Fruit fly (Drosophila melanogaster) whole organism, embryonic: Measurements from ENCODE around the gene GABPI.

Source experiments
- Ada2b ChIP-seq: fragments of 200-800 bp; sonication (Bioruptor generic); IDR thresholded peaks from 2 replicates; pipeline ENCODE4 v1.3.6; 2022; ENCODE audit warnings: missing biosample characterization, missing genetic modification characterization
- CG10979 ChIP-seq: fragments of 200-800 bp; sonication (Bioruptor generic); optimal IDR thresholded peaks from 2 replicates; lab custom pipeline; 2018; ENCODE audit warnings: missing biosample characterization, mild to moderate bottlenecking, missing genetic modification characterization, moderate library complexity
- CG11560 ChIP-seq: fragments of 200-800 bp; sonication (Bioruptor generic); IDR thresholded peaks from 3 replicates; pipeline ENCODE4 v1.3.6; 2022; ENCODE audit warnings: missing biosample characterization, missing genetic modification characterization
- CG11696 ChIP-seq: fragments of 200-800 bp; sonication (Bioruptor generic); IDR thresholded peaks from 2 replicates; pipeline ENCODE4 v1.3.6; 2022; ENCODE audit warnings: missing biosample characterization, missing genetic modification characterization
- CG12219 ChIP-seq: fragments of 200-800 bp; sonication (Bioruptor generic); optimal IDR thresholded peaks from 3 replicates; lab custom pipeline; 2018; ENCODE audit warnings: missing biosample characterization, mild to moderate bottlenecking, missing genetic modification characterization
- CG13424 ChIP-seq: fragments of 200-800 bp; sonication (Bioruptor generic); optimal IDR thresholded peaks from 2 replicates; lab custom pipeline; 2019; ENCODE audit warnings: missing biosample characterization, mild to moderate bottlenecking, missing genetic modification characterization, moderate library complexity
- CG17359 ChIP-seq: fragments of 200-800 bp; sonication (Bioruptor generic); optimal IDR thresholded peaks from 3 replicates; lab custom pipeline; 2018; ENCODE audit warnings: missing biosample characterization, mild to moderate bottlenecking, missing genetic modification characterization, moderate library complexity
- CG17385 ChIP-seq: fragments of 200-800 bp; sonication (Bioruptor generic); optimal IDR thresholded peaks from 3 replicates; lab custom pipeline; 2018; ENCODE audit warnings: missing biosample characterization, mild to moderate bottlenecking, missing genetic modification characterization
- CG17612 ChIP-seq: fragments of 200-800 bp; sonication (Bioruptor generic); IDR thresholded peaks from 2 replicates; pipeline ENCODE4 v1.3.6; 2022; ENCODE audit warnings: missing biosample characterization, missing genetic modification characterization
- CG17829 ChIP-seq: fragments of 200-800 bp; optimal IDR thresholded peaks from 2 replicates; lab custom pipeline; 2019; ENCODE audit warnings: missing biosample characterization, mild to moderate bottlenecking, missing genetic modification characterization, moderate library complexity
- CG18011 ChIP-seq: fragments of 200-800 bp; sonication (Bioruptor generic); optimal IDR thresholded peaks from 2 replicates; lab custom pipeline; 2017; ENCODE audit warnings: missing biosample characterization, missing genetic modification characterization, mild to moderate bottlenecking, moderate library complexity, missing genotype
- CG18262 ChIP-seq: fragments of 200-800 bp; optimal IDR thresholded peaks from 3 replicates; lab custom pipeline; 2019; ENCODE audit warnings: missing biosample characterization, mild to moderate bottlenecking, missing genetic modification characterization, moderate library complexity
- CG3847 ChIP-seq: fragments of 200-800 bp; sonication (Bioruptor generic); IDR thresholded peaks from 2 replicates; pipeline ENCODE4 v1.3.6; 2022; ENCODE audit warnings: missing biosample characterization, missing genetic modification characterization
- CG4328 ChIP-seq: fragments of 200-800 bp; sonication (Bioruptor generic); optimal IDR thresholded peaks from 3 replicates; lab custom pipeline; 2017; ENCODE audit warnings: missing biosample characterization, missing genetic modification reagents, missing genetic modification characterization
- CG4820 ChIP-seq: fragments of 200-800 bp; sonication (Bioruptor generic); optimal IDR thresholded peaks from 3 replicates; lab custom pipeline; 2016; ENCODE audit warnings: missing biosample characterization, missing genetic modification characterization
- CG7745 ChIP-seq: fragments of 200-800 bp; sonication (Bioruptor generic); optimal IDR thresholded peaks from 2 replicates; lab custom pipeline; 2018; ENCODE audit warnings: missing biosample characterization, mild to moderate bottlenecking, missing genetic modification characterization, moderate library complexity
- CG8281 ChIP-seq: fragments of 200-800 bp; sonication (Bioruptor generic); optimal IDR thresholded peaks from 2 replicates; lab custom pipeline; 2018; ENCODE audit warnings: missing biosample characterization, mild to moderate bottlenecking, missing genetic modification characterization, moderate library complexity
- CG8765 ChIP-seq: fragments of 200-800 bp; sonication (Bioruptor generic); IDR thresholded peaks from 2 replicates; pipeline ENCODE4 v1.3.6; 2022; ENCODE audit warnings: missing biosample characterization, missing genetic modification characterization
- CG9876 ChIP-seq: fragments of 200-800 bp; sonication (Bioruptor generic); optimal IDR thresholded peaks from 2 replicates; lab custom pipeline; 2016; ENCODE audit warnings: missing biosample characterization, missing genetic modification characterization
- CTCF ChIP-seq: fragments of 200-800 bp; sonication (Bioruptor generic); optimal IDR thresholded peaks from 2 replicates; lab custom pipeline; 2017; ENCODE audit warnings: missing biosample characterization, mild to moderate bottlenecking, missing genetic modification characterization, moderate library complexity
- Dref ChIP-seq: fragments of 200-800 bp; sonication (Bioruptor generic); IDR thresholded peaks from 2 replicates; pipeline ENCODE4 v1.3.6; 2022; ENCODE audit warnings: missing biosample characterization, missing genetic modification characterization
- Elba2 ChIP-seq: fragments of 200-800 bp; sonication (Bioruptor generic); optimal IDR thresholded peaks from 3 replicates; lab custom pipeline; 2016; ENCODE audit warnings: missing biosample characterization, missing genetic modification characterization
- Ets97D ChIP-seq: fragments of 200-800 bp; sonication (Bioruptor generic); optimal IDR thresholded peaks from 3 replicates; lab custom pipeline; 2016; ENCODE audit warnings: missing biosample characterization, missing genetic modification characterization
- Hey ChIP-seq: fragments of 200-800 bp; sonication (Bioruptor generic); optimal IDR thresholded peaks from 3 replicates; lab custom pipeline; 2018; ENCODE audit warnings: missing biosample characterization, mild to moderate bottlenecking, missing genetic modification characterization
- Hr51 ChIP-seq, 2 experiments: fragments of 200-800 bp; sonication (Bioruptor generic); optimal IDR thresholded peaks; 2 replicates in 1 of 2; 3 replicates in 1 of 2; lab custom pipeline; 2016 to 2018; ENCODE audit warnings: missing biosample characterization in 2 of 2, missing genetic modification characterization in 2 of 2, mild to moderate bottlenecking in 1 of 2, moderate library complexity in 1 of 2
- Hr78 ChIP-seq, 2 experiments: fragments of 200-800 bp in 1 of 2; fragments of >200 bp in 1 of 2; sonication (Bioruptor generic) in 1 of 2; optimal IDR thresholded peaks; 2 replicates each; lab custom pipeline; 2017 to 2019; ENCODE audit warnings: missing biosample characterization in 2 of 2, missing genetic modification characterization in 2 of 2, mild to moderate bottlenecking in 1 of 2, moderate library complexity in 1 of 2
- Kr ChIP-seq: fragments of 200-800 bp; sonication (Bioruptor generic); optimal IDR thresholded peaks from 2 replicates; lab custom pipeline; 2017; ENCODE audit warnings: missing biosample characterization, mild to moderate bottlenecking, missing genetic modification characterization
- Lpt ChIP-seq: fragments of >200 bp; optimal IDR thresholded peaks from 2 replicates; lab custom pipeline; 2018; ENCODE audit warnings: missing biosample characterization, missing genetic modification characterization
- MBD-R2 ChIP-seq: fragments of 200-800 bp; sonication (Bioruptor generic); IDR thresholded peaks from 2 replicates; pipeline ENCODE4 v1.3.6; 2022; ENCODE audit warnings: missing biosample characterization, missing genetic modification characterization
- NC2α ChIP-seq: fragments of 200-800 bp; sonication (Bioruptor generic); optimal IDR thresholded peaks from 2 replicates; lab custom pipeline; 2016; ENCODE audit warnings: missing biosample characterization, missing genetic modification characterization
- Rfx ChIP-seq: fragments of 200-800 bp; sonication (Bioruptor generic); IDR thresholded peaks from 2 replicates; pipeline ENCODE4 v1.3.6; 2022; ENCODE audit warnings: missing biosample characterization, missing genetic modification characterization
- ash1 ChIP-seq: fragments of 200-800 bp; sonication (Bioruptor generic); optimal IDR thresholded peaks from 2 replicates; lab custom pipeline; 2018; ENCODE audit warnings: missing biosample characterization, mild to moderate bottlenecking, missing genetic modification characterization
- bowl ChIP-seq: fragments of 200-800 bp; sonication (Bioruptor generic); IDR thresholded peaks from 2 replicates; pipeline ENCODE4 v1.3.6; 2022; ENCODE audit warnings: missing biosample characterization, missing genetic modification characterization
- da ChIP-seq: fragments of 200-800 bp; sonication (Bioruptor generic); optimal IDR thresholded peaks from 2 replicates; lab custom pipeline; 2016; ENCODE audit warnings: missing biosample characterization, missing genetic modification characterization
- en ChIP-seq: fragments of 200-800 bp; sonication (Bioruptor generic); optimal IDR thresholded peaks from 2 replicates; lab custom pipeline; 2016; ENCODE audit warnings: missing biosample characterization, missing genetic modification characterization
- esg ChIP-seq: fragments of 200-800 bp; sonication (Bioruptor generic); conservative IDR thresholded peaks from 2 replicates; pipeline ENCODE4 v1.3.6; 2022; ENCODE audit warnings: missing biosample characterization, missing genetic modification characterization
- gcm ChIP-seq: fragments of 200-800 bp; sonication (Bioruptor generic); optimal IDR thresholded peaks from 2 replicates; lab custom pipeline; 2019; ENCODE audit warnings: missing biosample characterization, mild to moderate bottlenecking, missing genetic modification characterization, moderate library complexity
- grau ChIP-seq: fragments of 200-800 bp; optimal IDR thresholded peaks from 3 replicates; lab custom pipeline; 2019; ENCODE audit warnings: missing biosample characterization, mild to moderate bottlenecking, missing genetic modification characterization, moderate library complexity
- her ChIP-seq: fragments of 200-800 bp; sonication (Bioruptor generic); optimal IDR thresholded peaks from 2 replicates; lab custom pipeline; 2016; ENCODE audit warnings: missing biosample characterization, missing genetic modification characterization
- hkb ChIP-seq, 2 experiments: fragments of 200-800 bp in 1 of 2; fragments of >200 bp in 1 of 2; sonication (Bioruptor generic) in 1 of 2; IDR thresholded peaks in 1 of 2; optimal IDR thresholded peaks in 1 of 2; 2 replicates each; pipeline versions ENCODE4 v1.3.6 to Lab custom; 2017 to 2022; ENCODE audit warnings: missing biosample characterization in 1 of 2, missing genetic modification characterization in 1 of 2
- ind ChIP-seq: fragments of 200-800 bp; sonication (Bioruptor generic); optimal IDR thresholded peaks from 3 replicates; lab custom pipeline; 2016; ENCODE audit warnings: missing biosample characterization, missing genetic modification characterization
- lmd ChIP-seq: fragments of 200-800 bp; sonication (Bioruptor generic); IDR thresholded peaks from 2 replicates; pipeline ENCODE4 v1.3.6; 2022; ENCODE audit warnings: missing biosample characterization, missing genetic modification characterization
- nerfin-1 ChIP-seq: fragments of 200-800 bp; sonication (Bioruptor generic); optimal IDR thresholded peaks from 3 replicates; lab custom pipeline; 2019; ENCODE audit warnings: missing biosample characterization, mild to moderate bottlenecking, missing genetic modification characterization, moderate library complexity
- nom ChIP-seq: fragments of 200-800 bp; sonication (Bioruptor generic); optimal IDR thresholded peaks from 2 replicates; lab custom pipeline; 2017; ENCODE audit warnings: missing biosample characterization, missing genetic modification characterization, mild to moderate bottlenecking, moderate library complexity, missing genetic modification reagents
- repo ChIP-seq: fragments of 200-800 bp; sonication (Bioruptor generic); optimal IDR thresholded peaks from 2 replicates; lab custom pipeline; 2016; ENCODE audit warnings: missing biosample characterization, missing genetic modification characterization
- schlank ChIP-seq: fragments of 200-800 bp; sonication (Bioruptor generic); optimal IDR thresholded peaks from 2 replicates; lab custom pipeline; 2018; ENCODE audit warnings: missing biosample characterization, mild to moderate bottlenecking, missing genetic modification characterization
- slp2 ChIP-seq: fragments of 200-800 bp; sonication (Bioruptor generic); optimal IDR thresholded peaks from 2 replicates; lab custom pipeline; 2016; ENCODE audit warnings: missing biosample characterization, missing genetic modification characterization
- tap ChIP-seq: fragments of 200-800 bp; optimal IDR thresholded peaks from 3 replicates; lab custom pipeline; 2019; ENCODE audit warnings: missing biosample characterization, mild to moderate bottlenecking, missing genetic modification characterization, moderate library complexity
- wdn ChIP-seq: fragments of 200-800 bp; sonication (Bioruptor generic); IDR thresholded peaks from 2 replicates; pipeline ENCODE4 v1.3.6; 2022; ENCODE audit warnings: missing biosample characterization, missing genetic modification characterization
- wek ChIP-seq: fragments of 200-800 bp; sonication (Bioruptor generic); optimal IDR thresholded peaks from 3 replicates; lab custom pipeline; 2018; ENCODE audit warnings: missing biosample characterization, mild to moderate bottlenecking, missing genetic modification characterization, moderate library complexity

Gene GABPI

DNA sequence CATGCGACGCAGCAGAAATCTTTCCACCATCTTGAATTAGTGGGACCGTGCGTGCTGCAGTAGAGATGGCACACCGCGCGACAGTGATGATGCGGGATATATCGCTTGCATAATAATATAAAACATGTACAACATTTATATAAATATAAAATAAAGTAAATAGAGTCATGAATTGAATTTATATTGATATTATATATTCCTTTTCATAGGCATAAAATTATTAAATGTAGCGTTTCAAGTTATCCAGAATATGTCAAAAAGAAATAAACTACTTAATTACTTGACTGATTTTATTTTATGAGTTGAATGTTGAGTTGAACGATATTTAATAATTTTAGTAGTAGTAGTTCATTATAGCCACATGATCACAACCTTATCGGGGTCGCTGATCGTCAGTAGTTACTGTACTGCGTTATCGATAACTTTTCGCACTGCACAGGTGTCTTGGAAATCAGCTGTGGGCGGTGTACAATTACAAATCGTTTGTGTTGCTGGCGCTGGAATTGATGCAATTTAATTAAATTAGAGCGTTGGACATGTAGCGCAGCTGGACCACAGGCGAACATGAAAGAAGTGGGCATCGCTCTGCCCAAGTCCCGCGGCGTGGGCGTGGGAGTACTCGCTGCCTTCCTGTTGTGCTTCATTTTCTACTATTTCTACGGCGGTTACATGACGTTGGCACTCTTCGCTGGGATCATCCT, 42.5 kb upstream of the GABPI start, which contains the start of the genes Chd1 and Bem46 (continued):
- TF ChIP-seq CG17612 (GFP tag; lab: Robert Waterston, UW) (peak; percentile 77), gcm (GFP tag; lab: Kevin White, UChicago) (peak; percentile 82), CTCF (no peak), Hey (no peak), en (GFP tag; lab: Kevin White, UChicago) (no peak), grau (peak; percentile 99), CG8281 (tag; lab: Kevin White, UChicago) (no peak), her (GFP tag; lab: Kevin White, UChicago) (peak; percentile 24), Lpt (GFP tag; lab: Kevin White, UChicago) (no peak), NC2α (GFP tag; lab: Kevin White, UChicago) (no peak), CG18262 (tag; lab: Kevin White, UChicago) (peak; percentile 88), Rfx (GFP tag; lab: Robert Waterston, UW) (peak; percentile 84), Kr (GFP tag; lab: Kevin White, UChicago) (no peak), bowl (GFP tag; lab: Robert Waterston, UW) (no peak), schlank (tag; lab: Kevin White, UChicago) (peak; percentile 51), CG7745 (tag; lab: Kevin White, UChicago) (no peak), CG17829 (tag; lab: Kevin White, UChicago) (peak; percentile 87), CG8765 (GFP tag; lab: Robert Waterston, UW) (peak; percentile 66), esg (GFP tag; lab: Robert Waterston, UW) (peak; percentile 87), slp2 (GFP tag; lab: Kevin White, UChicago) (peak; percentile 50), CG12219 (GFP tag; lab: Kevin White, UChicago) (no peak), nom (GFP tag; lab: Kevin White, UChicago) (peak; percentile 32), lmd (GFP tag; lab: Robert Waterston, UW) (peak; percentile 90), tap (tag; lab: Kevin White, UChicago) (no peak), CG10979 (tag; lab: Kevin White, UChicago) (peak; percentile 77), ind (GFP tag; lab: Kevin White, UChicago) (peak; percentile 92), CG13424 (peak; percentile 90), repo (GFP tag; lab: Kevin White, UChicago) (no peak), CG11696 (GFP tag; lab: Robert Waterston, UW) (peak; percentile 54; the same call in 1 of the 2 replicates), wek (no peak), ash1 (GFP tag; lab: Kevin White, UChicago) (no peak), CG11560 (peak; percentile 70; the same call in 2 of the 3 replicates), CG17385 (GFP tag; lab: Kevin White, UChicago) (peak; percentile 76), Elba2 (peak; percentile 1), Hr78 (GFP tag; optimal IDR thresholded peaks at IDR 0.05; lab: Kevin White, UChicago) (no peak), nerfin-1 (peak; percentile 77), Ets97D (GFP tag; lab: Kevin White, UChicago) (peak; percentile 34), CG17359 (tag; lab: Kevin White, UChicago) (peak; percentile 79), Ada2b (GFP tag; lab: Robert Waterston, UW) (peak; percentile 73), Dref (GFP tag; lab: Robert Waterston, UW) (peak; percentile 65), Hr51 (GFP tag; optimal IDR thresholded peaks at IDR 0.05; lab: Kevin White, UChicago) (peak in 1 of 2 experiments; percentile 64), hkb (optimal IDR thresholded peaks at IDR 0.05; lab: Kevin White, UChicago) (no peak), hkb (GFP tag; IDR thresholded peaks at IDR 0.05; lab: Robert Waterston, UW) (peak; percentile 72), CG9876 (GFP tag; lab: Kevin White, UChicago) (peak; percentile 16), da (no peak), CG3847 (GFP tag; lab: Robert Waterston, UW) (peak; percentile 86), CG4328 (GFP tag; lab: Kevin White, UChicago) (peak; percentile 81), wdn (peak; percentile 66), MBD-R2 (GFP tag; lab: Robert Waterston, UW) (peak; percentile 90), CG18011 (peak; percentile 69), CG4820 (GFP tag; lab: Kevin White, UChicago) (peak; percentile 81)
